Worm (Caenorhabditis elegans): ENCODE data around the gene ifas-2.

The ifas-2 gene

ce11 chrV:16902726-16903125, 14.0 kb upstream of the ifas-2 start, which contains the start of gene srd-68:
Gene srd-68 (minus strand): TSS chrV:16902826.
- no peak for TF ChIP-seq unc-39 (tag; optimal IDR thresholded peaks at IDR 0.05)
- TF ChIP-seq unc-120 (tag; optimal IDR thresholded peaks at IDR 0.05; ENCODE audit: poor library complexity, severe bottlenecking): no peak
- TF ChIP-seq ces-1 (GFP tag; optimal IDR thresholded peaks at IDR 0.05): no peak
- TF ChIP-seq unc-62 (GFP tag; optimal IDR thresholded peaks at IDR 0.05): no peak
- no peak for TF ChIP-seq cnd-1 (tag; optimal IDR thresholded peaks at IDR 0.05)
- no peak for TF ChIP-seq ztf-11 (tag; optimal IDR thresholded peaks at IDR 0.05)
- TF ChIP-seq ceh-39 (tag; optimal IDR thresholded peaks at IDR 0.05): no peak
- no peak for TF ChIP-seq zip-8 (tag; optimal IDR thresholded peaks at IDR 0.05)
- TF ChIP-seq hlh-1 (tag; optimal IDR thresholded peaks at IDR 0.05): no peak
- TF ChIP-seq bed-3 (GFP tag; optimal IDR thresholded peaks at IDR 0.05): no peak
- no peak for TF ChIP-seq M03D4.4 (tag; optimal IDR thresholded peaks at IDR 0.05)
- TF ChIP-seq elt-3 (tag; optimal IDR thresholded peaks at IDR 0.05): no peak

ce11 chrV:16899355-16899754, 10.7 kb upstream of the ifas-2 start, which contains the start of gene fbxa-45:
Gene fbxa-45 (minus strand): TSS chrV:16899455.
- no peak for TF ChIP-seq nhr-76 (tag; optimal IDR thresholded peaks at IDR 0.05)
- no peak for TF ChIP-seq nhr-2 (tag; optimal IDR thresholded peaks at IDR 0.05)
- TF ChIP-seq ces-1 (GFP tag; optimal IDR thresholded peaks at IDR 0.05): no peak
- TF ChIP-seq ham-2 (GFP tag; optimal IDR thresholded peaks at IDR 0.05): no peak
- TF ChIP-seq sem-2 (GFP tag; optimal IDR thresholded peaks at IDR 0.05): no peak
- TF ChIP-seq bed-3 (GFP tag; optimal IDR thresholded peaks at IDR 0.05): no peak
- TF ChIP-seq drap-1 (GFP tag; optimal IDR thresholded peaks at IDR 0.05): no peak
- TF ChIP-seq ceh-83 (GFP tag; optimal IDR thresholded peaks at IDR 0.05): no peak
- TF ChIP-seq elt-1 (tag; optimal IDR thresholded peaks at IDR 0.05; ENCODE audit: borderline replicate concordance, insufficient read depth): no peak
- no peak for TF ChIP-seq M03D4.4 (tag; optimal IDR thresholded peaks at IDR 0.05)

ce11 chrV:16893440-16893839, 4.8 kb upstream of the ifas-2 start, which contains the start of gene F09C6.15:
Gene F09C6.15 (plus strand): TSS chrV:16893740.
- no peak for TF ChIP-seq mep-1 (tag; optimal IDR thresholded peaks at IDR 0.05)
- no peak for TF ChIP-seq snpc-4 (tag; optimal IDR thresholded peaks at IDR 0.05)
- no peak for TF ChIP-seq nhr-237 (tag; optimal IDR thresholded peaks at IDR 0.05)
- no peak for TF ChIP-seq nhr-2 (tag; optimal IDR thresholded peaks at IDR 0.05)
- no peak for TF ChIP-seq lsy-2 (tag; optimal IDR thresholded peaks at IDR 0.05)
- no peak for TF ChIP-seq ham-2 (GFP tag; optimal IDR thresholded peaks at IDR 0.05)

- TF ChIP-seq pha-4 (tag; optimal IDR thresholded peaks at IDR 0.05) (no peak), lsy-2 (tag; optimal IDR thresholded peaks at IDR 0.05) (no peak), zip-8 (tag; optimal IDR thresholded peaks at IDR 0.05) (no peak), drap-1 (GFP tag; optimal IDR thresholded peaks at IDR 0.05) (no peak), snpc-4 (tag; optimal IDR thresholded peaks at IDR 0.05) (no peak), lin-13 (tag; optimal IDR thresholded peaks at IDR 0.05) (no peak), unc-120 (tag; optimal IDR thresholded peaks at IDR 0.05; ENCODE audit: poor library complexity, severe bottlenecking) (no peak), flh-1 (GFP tag; optimal IDR thresholded peaks at IDR 0.05) (no peak), ztf-11 (tag; optimal IDR thresholded peaks at IDR 0.05) (no peak), ces-1 (GFP tag; optimal IDR thresholded peaks at IDR 0.05) (no peak), ham-2 (GFP tag; optimal IDR thresholded peaks at IDR 0.05) (no peak), elt-1 (tag; optimal IDR thresholded peaks at IDR 0.05; ENCODE audit: borderline replicate concordance, insufficient read depth) (no peak), lin-32 (GFP tag; optimal IDR thresholded peaks at IDR 0.05) (no peak), unc-39 (tag; optimal IDR thresholded peaks at IDR 0.05) (no peak), bed-3 (GFP tag; optimal IDR thresholded peaks at IDR 0.05) (no peak), nhr-2 (tag; optimal IDR thresholded peaks at IDR 0.05) (no peak)
Measured at ce11 chrV:16884744-16885143, 3.9 kb downstream of the ifas-2 start, which contains the start of gene F09C6.13. Gene F09C6.13 (plus strand): TSS chrV:16885044.

ce11 chrV:16882260-16882918, 6.3 kb downstream of the ifas-2 start, which contains the start of the genes F09C6.11 and F09C6.12:
Gene F09C6.11 (minus strand): TSS chrV:16882310.
Gene F09C6.12 (plus strand): TSS chrV:16882868.
- TF ChIP-seq unc-39 (tag; optimal IDR thresholded peaks at IDR 0.05) (no peak), lin-13 (tag; optimal IDR thresholded peaks at IDR 0.05) (no peak), hlh-1 (tag; optimal IDR thresholded peaks at IDR 0.05) (no peak), drap-1 (GFP tag; optimal IDR thresholded peaks at IDR 0.05) (no peak), sptf-1 (tag; optimal IDR thresholded peaks at IDR 0.05) (no peak), ham-2 (GFP tag; optimal IDR thresholded peaks at IDR 0.05) (no peak), elt-3 (tag; optimal IDR thresholded peaks at IDR 0.05) (no peak), bed-3 (GFP tag; optimal IDR thresholded peaks at IDR 0.05) (no peak), mls-2 (tag; optimal IDR thresholded peaks at IDR 0.05) (no peak), unc-62 (GFP tag; optimal IDR thresholded peaks at IDR 0.05) (no peak), elt-1 (tag; optimal IDR thresholded peaks at IDR 0.05; ENCODE audit: borderline replicate concordance, insufficient read depth) (no peak), ztf-11 (tag; optimal IDR thresholded peaks at IDR 0.05) (no peak), ceh-83 (GFP tag; optimal IDR thresholded peaks at IDR 0.05) (no peak), lsy-2 (tag; optimal IDR thresholded peaks at IDR 0.05) (no peak), blmp-1 (tag; optimal IDR thresholded peaks at IDR 0.05) (no peak), lin-32 (GFP tag; optimal IDR thresholded peaks at IDR 0.05) (no peak), M03D4.4 (tag; optimal IDR thresholded peaks at IDR 0.05) (no peak), zip-8 (tag; optimal IDR thresholded peaks at IDR 0.05) (no peak), mep-1 (tag; optimal IDR thresholded peaks at IDR 0.05) (no peak), cnd-1 (tag; optimal IDR thresholded peaks at IDR 0.05) (no peak)

Data from whole organism, mixed stage, embryonic.